Fruit fly (Drosophila melanogaster) whole organism: ENCODE data around the gene Papss.

Experiments used
- CG8478 ChIP-seq: fragments of >200 bp; optimal IDR thresholded peaks from 2 replicates; lab custom pipeline; 2018; ENCODE audit warnings: inconsistent platforms
- EcR ChIP-seq, 2 experiments: fragments of >200 bp; optimal IDR thresholded peaks; 2 replicates each; lab custom pipeline; 2017; ENCODE audit warnings: missing biosample characterization in 2 of 2, missing genetic modification characterization in 2 of 2, missing genetic modification reagents in 2 of 2
- usp ChIP-seq: fragments of >200 bp; optimal IDR thresholded peaks from 2 replicates; lab custom pipeline; 2017; ENCODE audit warnings: missing biosample characterization, missing genetic modification characterization, mixed read lengths

DNA sequence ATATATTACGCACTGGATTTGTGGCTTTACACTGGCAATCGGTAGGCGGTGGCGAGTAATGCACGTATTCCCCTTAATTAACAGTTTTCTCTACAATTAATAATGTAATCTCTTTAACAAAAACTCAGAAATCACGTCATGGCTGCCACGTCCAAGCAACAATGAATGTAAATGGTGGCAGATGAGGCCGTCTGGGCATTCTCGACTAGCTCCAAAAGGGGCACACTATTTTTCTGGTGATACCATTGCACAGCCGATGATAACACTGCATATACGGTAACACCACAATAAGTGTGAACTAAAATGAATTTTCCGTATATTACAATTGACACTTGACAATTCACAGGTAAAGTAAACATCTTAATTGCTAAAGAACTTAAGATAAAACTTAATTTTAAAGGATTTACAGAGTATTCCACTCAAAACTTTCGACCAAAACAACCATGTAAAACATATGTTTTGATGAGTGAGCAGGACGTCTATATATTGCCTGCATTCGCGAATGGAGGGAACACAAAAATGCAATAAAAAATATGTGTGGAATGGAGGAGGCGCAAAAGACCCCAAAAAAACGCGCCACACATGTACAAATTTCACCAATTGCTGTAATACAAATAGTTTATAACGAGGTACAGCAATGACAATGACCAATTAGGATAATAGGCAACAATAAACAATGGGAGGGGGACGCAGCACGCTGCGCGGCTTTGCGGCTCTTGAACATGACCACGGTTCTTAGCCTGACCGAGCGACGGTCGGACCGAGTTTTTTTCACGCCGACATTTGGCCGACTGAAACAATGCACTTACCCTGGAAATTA, 64.4 kb downstream of the Papss start:
- TF ChIP-seq CG8478 (no peak), usp (GFP tag; lab: Kevin White, UChicago) (no peak), EcR (GFP tag; optimal IDR thresholded peaks at IDR 0.05; lab: Kevin White, UChicago) (no peak)
